Fruit fly (Drosophila melanogaster) whole organism, adult: Measurements from ENCODE around the gene cav.

Experiments used
- CG12768 ChIP-seq: fragments of 200-800 bp; sonication (Bioruptor generic); optimal IDR thresholded peaks from 2 replicates; lab custom pipeline; 2017; ENCODE audit warnings: missing biosample characterization, missing genetic modification characterization, mild to moderate bottlenecking, moderate library complexity, missing genetic modification reagents
- ovo ChIP-seq: fragments of 200-800 bp; sonication (Bioruptor generic); optimal IDR thresholded peaks from 2 replicates; lab custom pipeline; 2016; ENCODE audit warnings: missing biosample characterization, missing genetic modification characterization
- toe ChIP-seq: fragments of 200-800 bp; sonication (Bioruptor generic); optimal IDR thresholded peaks from 2 replicates; lab custom pipeline; 2016; ENCODE audit warnings: missing biosample characterization, missing genetic modification characterization

DNA sequence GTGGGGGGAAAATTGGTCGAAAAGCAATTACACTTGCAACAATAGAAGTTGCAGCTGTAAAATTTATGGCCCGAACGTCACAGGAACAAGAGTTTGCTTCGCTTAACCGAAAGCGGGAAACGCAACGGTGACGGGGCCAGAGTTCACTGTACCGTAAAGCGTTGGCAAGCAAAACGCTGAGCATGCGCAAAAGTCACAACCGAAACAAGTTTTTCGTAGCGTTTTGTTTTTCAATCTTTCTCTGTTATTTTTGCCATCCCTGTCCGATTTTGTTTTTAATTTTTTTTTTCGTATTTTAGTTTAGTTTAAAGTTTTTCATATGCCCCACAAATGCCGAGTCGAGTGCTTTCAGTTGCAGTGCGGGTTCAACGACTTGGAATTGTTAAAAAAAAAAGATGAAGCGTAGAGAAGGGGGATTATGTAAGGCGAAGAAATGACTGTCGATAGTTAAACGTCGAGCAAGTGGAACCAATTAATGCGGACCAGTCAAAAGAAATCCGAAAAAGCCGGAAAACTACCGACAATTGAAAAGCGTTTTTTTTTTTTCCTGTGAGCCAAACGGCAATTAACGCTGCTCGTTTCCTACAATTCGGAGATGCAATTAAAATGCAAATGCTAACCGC lies 46.8 kb downstream of the cav start:
- no peak for TF ChIP-seq ovo (GFP tag; lab: Kevin White, UChicago)
- TF ChIP-seq toe (GFP tag; lab: Kevin White, UChicago): no peak
- TF ChIP-seq CG12768 (GFP tag; lab: Kevin White, UChicago): no peak
